Worm (Caenorhabditis elegans) whole organism, mixed stage, embryonic: ENCODE results near the gene fbxc-31.

Experiments
- M03D4.4 ChIP-seq: sonication (generic microtip); optimal IDR thresholded peaks from 2 replicates; lab custom pipeline; 2017; ENCODE audit warnings: mild to moderate bottlenecking, missing genetic modification characterization, missing compliant biosample characterization
- bed-3 ChIP-seq: fragments of 200-800 bp; sonication (Bioruptor generic); optimal IDR thresholded peaks from 3 replicates; lab custom pipeline; 2018; ENCODE audit warnings: mild to moderate bottlenecking, missing genetic modification characterization, moderate library complexity, missing compliant biosample characterization
- blmp-1 ChIP-seq: fragments of 150-350 bp; optimal IDR thresholded peaks from 2 replicates; lab custom pipeline; 2014; ENCODE audit warnings: missing biosample characterization, missing genetic modification characterization
- ceh-39 ChIP-seq: fragments of 150-350 bp; optimal IDR thresholded peaks from 2 replicates; lab custom pipeline; 2014; ENCODE audit warnings: missing biosample characterization, missing genetic modification characterization
- ces-1 ChIP-seq: fragments of 150-350 bp; optimal IDR thresholded peaks from 2 replicates; lab custom pipeline; 2014; ENCODE audit warnings: missing biosample characterization, missing genetic modification reagents, missing genetic modification characterization
- cnd-1 ChIP-seq: fragments of 200-800 bp; sonication (Bioruptor generic); optimal IDR thresholded peaks from 2 replicates; lab custom pipeline; 2018; ENCODE audit warnings: mild to moderate bottlenecking, missing genetic modification characterization, missing compliant biosample characterization
- drap-1 ChIP-seq: fragments of 200-800 bp; sonication (Bioruptor generic); optimal IDR thresholded peaks from 3 replicates; lab custom pipeline; 2018; ENCODE audit warnings: mild to moderate bottlenecking, missing genetic modification characterization, missing compliant biosample characterization
- elt-3 ChIP-seq: fragments of 150-350 bp; optimal IDR thresholded peaks from 2 replicates; lab custom pipeline; 2014; ENCODE audit warnings: missing biosample characterization, missing genetic modification characterization
- flh-1 ChIP-seq: fragments of 200-800 bp; sonication (Bioruptor generic); optimal IDR thresholded peaks from 2 replicates; lab custom pipeline; 2018; ENCODE audit warnings: mild to moderate bottlenecking, missing genetic modification characterization, moderate library complexity, missing compliant biosample characterization
- ham-2 ChIP-seq: fragments of 200-800 bp; sonication (Bioruptor generic); optimal IDR thresholded peaks from 2 replicates; lab custom pipeline; 2018; ENCODE audit warnings: mild to moderate bottlenecking, missing genetic modification characterization, missing compliant biosample characterization
- hlh-1 ChIP-seq: fragments of 150-350 bp; optimal IDR thresholded peaks from 2 replicates; lab custom pipeline; 2014; ENCODE audit warnings: missing biosample characterization, missing genetic modification reagents, missing genetic modification characterization
- lin-13 ChIP-seq: fragments of 150-350 bp; optimal IDR thresholded peaks from 2 replicates; lab custom pipeline; 2014; ENCODE audit warnings: missing biosample characterization, missing genetic modification characterization
- lin-32 ChIP-seq: fragments of 200-800 bp; sonication (Bioruptor generic); optimal IDR thresholded peaks from 2 replicates; lab custom pipeline; 2018; ENCODE audit warnings: mild to moderate bottlenecking, missing genetic modification characterization, missing compliant biosample characterization
- lsy-2 ChIP-seq: fragments of 150-350 bp; optimal IDR thresholded peaks from 2 replicates; lab custom pipeline; 2014; ENCODE audit warnings: missing biosample characterization, missing genetic modification characterization
- mab-5 ChIP-seq: fragments of 150-350 bp; optimal IDR thresholded peaks from 2 replicates; lab custom pipeline; 2014; ENCODE audit warnings: missing biosample characterization, missing genetic modification characterization
- mep-1 ChIP-seq: fragments of 150-350 bp; optimal IDR thresholded peaks from 2 replicates; lab custom pipeline; 2017; ENCODE audit warnings: missing biosample characterization, missing genetic modification reagents, missing genetic modification characterization, inconsistent platforms
- mls-2 ChIP-seq: sonication (generic microtip); optimal IDR thresholded peaks from 2 replicates; lab custom pipeline; 2016; ENCODE audit warnings: mild to moderate bottlenecking, missing genetic modification characterization, moderate library complexity, missing compliant biosample characterization
- nhr-12 ChIP-seq: fragments of 150-350 bp; optimal IDR thresholded peaks from 2 replicates; lab custom pipeline; 2014; ENCODE audit warnings: missing biosample characterization, missing genetic modification characterization
- nhr-2 ChIP-seq: fragments of 150-350 bp; optimal IDR thresholded peaks from 2 replicates; lab custom pipeline; 2014; ENCODE audit warnings: missing biosample characterization, missing genetic modification characterization
- nhr-237 ChIP-seq: fragments of 150-350 bp; optimal IDR thresholded peaks from 2 replicates; lab custom pipeline; 2014; ENCODE audit warnings: missing biosample characterization, missing genetic modification characterization
- nhr-28 ChIP-seq: fragments of 150-350 bp; optimal IDR thresholded peaks from 2 replicates; lab custom pipeline; 2014; ENCODE audit warnings: missing biosample characterization, missing genetic modification characterization
- nhr-76 ChIP-seq: sonication (generic microtip); optimal IDR thresholded peaks from 2 replicates; lab custom pipeline; 2017; ENCODE audit warnings: missing biosample characterization, missing genetic modification characterization
- pha-4 ChIP-seq: fragments of 150-350 bp; optimal IDR thresholded peaks from 2 replicates; lab custom pipeline; 2018; ENCODE audit warnings: missing biosample characterization, missing genetic modification reagents, missing genetic modification characterization
- sem-2 ChIP-seq: fragments of 200-800 bp; sonication (Bioruptor generic); optimal IDR thresholded peaks from 2 replicates; lab custom pipeline; 2018; ENCODE audit warnings: mild to moderate bottlenecking, missing genetic modification characterization, missing compliant biosample characterization
- snpc-4 ChIP-seq: fragments of 150-350 bp; optimal IDR thresholded peaks from 2 replicates; lab custom pipeline; 2014; ENCODE audit warnings: missing biosample characterization, missing genetic modification characterization
- sptf-1 ChIP-seq: sonication (generic microtip); optimal IDR thresholded peaks from 2 replicates; lab custom pipeline; 2017; ENCODE audit warnings: mild to moderate bottlenecking, missing genetic modification characterization, moderate library complexity, missing compliant biosample characterization
- unc-39 ChIP-seq: fragments of 150-350 bp; optimal IDR thresholded peaks from 2 replicates; lab custom pipeline; 2014; ENCODE audit warnings: missing biosample characterization, missing genetic modification characterization
- zip-8 ChIP-seq: fragments of 150-350 bp; optimal IDR thresholded peaks from 2 replicates; lab custom pipeline; 2014; ENCODE audit warnings: missing biosample characterization, missing genetic modification characterization
- ztf-11 ChIP-seq: fragments of 150-350 bp; optimal IDR thresholded peaks from 2 replicates; lab custom pipeline; 2014; ENCODE audit warnings: missing biosample characterization, missing genetic modification characterization

The fbxc-31 gene

ce11 chrII:901632-902031, 10.1 kb upstream of the fbxc-31 start, which contains the start of gene T07D3.2:
T07D3.2 (plus strand) TSS chrII:901932.
- TF ChIP-seq ces-1 (GFP tag; lab: Kevin White, UChicago) (no peak), blmp-1 (tag; lab: Kevin White, UChicago) (no peak), snpc-4 (no peak), lin-32 (GFP tag; lab: Kevin White, UChicago) (no peak), hlh-1 (tag; lab: Kevin White, UChicago) (no peak), unc-39 (no peak), sem-2 (no peak), elt-3 (tag; lab: Kevin White, UChicago) (no peak), nhr-12 (tag; lab: Kevin White, UChicago) (no peak), drap-1 (GFP tag; lab: Kevin White, UChicago) (no peak), flh-1 (GFP tag; lab: Kevin White, UChicago) (no peak), ztf-11 (tag; lab: Kevin White, UChicago) (no peak), zip-8 (no peak)

ce11 chrII:905335-905734, 6.4 kb upstream of the fbxc-31 start:
- TF ChIP-seq nhr-76 (tag; lab: Kevin White, UChicago), result no peak
- TF ChIP-seq lin-13 (tag; lab: Kevin White, UChicago), result no peak
- TF ChIP-seq nhr-237 (tag; lab: Kevin White, UChicago), result no peak
- no peak for TF ChIP-seq nhr-28
- no peak for TF ChIP-seq ceh-39 (tag; lab: Kevin White, UChicago)
- TF ChIP-seq cnd-1, result no peak
- no peak for TF ChIP-seq ham-2
- no peak for TF ChIP-seq bed-3 (GFP tag; lab: Kevin White, UChicago)
- TF ChIP-seq lin-32 (GFP tag; lab: Kevin White, UChicago), result no peak
- TF ChIP-seq mab-5 (tag; lab: Kevin White, UChicago), result no peak
- no peak for TF ChIP-seq flh-1 (GFP tag; lab: Kevin White, UChicago)
- TF ChIP-seq ces-1 (GFP tag; lab: Kevin White, UChicago), result no peak
- no peak for TF ChIP-seq drap-1 (GFP tag; lab: Kevin White, UChicago)
- TF ChIP-seq unc-39, result no peak
- TF ChIP-seq mep-1 (tag; lab: Kevin White, UChicago), result no peak
- TF ChIP-seq hlh-1 (tag; lab: Kevin White, UChicago), result no peak
- TF ChIP-seq nhr-2 (tag; lab: Kevin White, UChicago), result no peak
- TF ChIP-seq nhr-12 (tag; lab: Kevin White, UChicago), result no peak
- no peak for TF ChIP-seq elt-3 (tag; lab: Kevin White, UChicago)
- TF ChIP-seq sptf-1 (tag; lab: Kevin White, UChicago), result no peak
- TF ChIP-seq, all 35 proteins: peak for 0

ce11 chrII:909554-909953, 2.2 kb upstream of the fbxc-31 start, which contains the start of the genes fbxc-24 and fbxc-27:
fbxc-24 (minus strand) TSS chrII:909654.
fbxc-27 (plus strand) TSS chrII:909769.
- TF ChIP-seq mls-2 (tag; lab: Kevin White, UChicago) (no peak), hlh-1 (tag; lab: Kevin White, UChicago) (peak; percentile 68)

DNA sequence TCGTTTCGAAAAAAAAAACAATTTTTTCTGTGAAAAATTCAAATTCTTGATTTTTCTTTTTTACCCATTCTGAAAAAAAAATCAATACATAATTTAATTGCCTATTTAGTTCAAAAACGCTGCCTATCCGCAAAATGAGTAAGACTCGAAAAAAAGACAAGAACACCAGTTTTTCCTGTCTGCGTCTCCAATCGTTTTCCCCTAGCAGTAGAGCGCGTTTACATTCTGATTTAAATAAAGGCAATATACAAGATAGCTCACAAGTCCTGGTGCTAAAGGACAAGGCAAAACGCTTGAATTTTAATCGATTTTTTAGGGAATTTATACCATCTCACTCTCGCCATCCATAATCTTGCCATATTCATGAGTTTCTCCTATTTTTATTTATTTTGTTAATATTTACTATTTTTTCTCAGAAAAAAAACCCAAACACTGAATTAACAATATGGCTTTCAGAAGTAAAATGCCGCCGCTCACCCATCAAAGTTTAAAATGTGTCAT, 1.5 kb downstream of the fbxc-31 start, which contains the start of gene fbxc-33:
Gene fbxc-33, plus strand, starts transcription at position 451 of the 501 bp plus-strand sequence.
- TF ChIP-seq flh-1 (GFP tag; lab: Kevin White, UChicago) (no peak), mep-1 (tag; lab: Kevin White, UChicago) (peak; percentile 65), lsy-2 (tag; lab: Kevin White, UChicago) (peak; percentile 22), cnd-1 (no peak), nhr-76 (tag; lab: Kevin White, UChicago) (no peak), lin-13 (tag; lab: Kevin White, UChicago) (no peak), drap-1 (GFP tag; lab: Kevin White, UChicago) (no peak), mab-5 (tag; lab: Kevin White, UChicago) (no peak), snpc-4 (no peak), ztf-11 (tag; lab: Kevin White, UChicago) (no peak), nhr-28 (no peak), nhr-237 (tag; lab: Kevin White, UChicago) (no peak), pha-4 (peak; percentile 40)

DNA sequence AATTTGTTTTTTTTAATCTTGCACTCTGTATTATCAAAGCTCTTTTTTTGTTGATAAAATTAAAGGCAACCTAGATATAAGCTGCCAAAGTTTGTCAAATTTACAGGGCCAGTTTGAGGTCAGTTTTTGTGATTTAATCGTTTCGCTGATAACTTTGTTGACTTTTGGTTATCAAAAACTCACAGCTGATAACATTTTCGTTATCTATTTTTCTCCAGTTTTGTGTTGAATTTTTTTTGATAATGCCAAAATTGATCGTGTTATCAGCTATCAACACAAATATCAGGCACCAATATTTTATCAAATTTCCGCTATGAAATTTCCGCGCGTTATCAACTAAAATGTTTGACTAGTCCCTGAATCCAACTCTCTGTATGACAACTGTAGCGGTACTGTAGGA, 3.4 kb downstream of the fbxc-31 start:
- TF ChIP-seq ham-2 (no peak), M03D4.4 (no peak), zip-8 (no peak), elt-3 (tag; lab: Kevin White, UChicago) (no peak), sem-2 (no peak), nhr-237 (tag; lab: Kevin White, UChicago) (no peak), sptf-1 (tag; lab: Kevin White, UChicago) (no peak), unc-39 (no peak), drap-1 (GFP tag; lab: Kevin White, UChicago) (no peak)
